Worm (Caenorhabditis elegans) whole organism, young adult: ENCODE data around the gene C36A4.11.

ENCODE experiments used
- B0336.3 ChIP-seq: fragments of 200-800 bp; sonication (Bioruptor generic); IDR thresholded peaks from 2 replicates; pipeline ENCODE4 v1.3.6; 2022; ENCODE audit warnings: missing genetic modification characterization, missing compliant biosample characterization
- F33H1.4 ChIP-seq: fragments of 200-800 bp; sonication (Bioruptor generic); IDR thresholded peaks from 2 replicates; pipeline ENCODE4 v1.3.6; 2022; ENCODE audit warnings: missing genetic modification reagents, missing genetic modification characterization, missing compliant biosample characterization
- F39B2.1 ChIP-seq: fragments of 200-800 bp; sonication (Bioruptor generic); IDR thresholded peaks from 2 replicates; pipeline ENCODE4 v1.3.6; 2022; ENCODE audit warnings: missing genetic modification reagents, missing genetic modification characterization, missing compliant biosample characterization
- F49E8.2 ChIP-seq: sonication (generic microtip); optimal IDR thresholded peaks from 3 replicates; lab custom pipeline; 2017; ENCODE audit warnings: missing genetic modification characterization, mild to moderate bottlenecking, missing compliant biosample characterization, antibody characterized with exemption, moderate library complexity; ENCODE audit not compliant: insufficient read depth
- K11D2.4 ChIP-seq: fragments of 200-800 bp; sonication (Bioruptor generic); IDR thresholded peaks from 2 replicates; pipeline ENCODE4 v1.3.6; 2022; ENCODE audit warnings: missing genetic modification reagents, missing genetic modification characterization, missing compliant biosample characterization
- Y53G8AR.9 ChIP-seq: fragments of 200-800 bp; sonication (Bioruptor generic); conservative IDR thresholded peaks from 2 replicates; pipeline ENCODE4 v1.3.6; 2022; ENCODE audit warnings: missing genetic modification reagents, missing genetic modification characterization, missing compliant biosample characterization
- ama-1 ChIP-seq, 3 experiments: fragments of 150-350 bp in 1 of 3; sonication (generic microtip) in 2 of 3; optimal IDR thresholded peaks; 2 replicates each; lab custom pipeline; 2014 to 2018; ENCODE audit warnings: missing biosample characterization in 2 of 3, missing genetic modification characterization in 2 of 3, missing genetic modification reagents in 2 of 3
- aptf-2 ChIP-seq: fragments of 200-800 bp; sonication (Bioruptor generic); conservative IDR thresholded peaks from 2 replicates; pipeline ENCODE4 v1.3.6; 2022; ENCODE audit warnings: missing genetic modification reagents, missing genetic modification characterization, missing compliant biosample characterization
- aptf-3 ChIP-seq: fragments of 200-800 bp; sonication (Bioruptor generic); IDR thresholded peaks from 2 replicates; pipeline ENCODE4 v1.3.6; 2022; ENCODE audit warnings: missing genetic modification characterization, missing compliant biosample characterization
- bed-1 ChIP-seq: fragments of 200-800 bp; sonication (Bioruptor generic); IDR thresholded peaks from 2 replicates; pipeline ENCODE4 v1.3.6; 2022; ENCODE audit warnings: missing genetic modification reagents, missing genetic modification characterization, missing compliant biosample characterization
- ceh-40 ChIP-seq: fragments of 200-800 bp; sonication (Bioruptor generic); IDR thresholded peaks from 2 replicates; pipeline ENCODE4 v1.3.6; 2022; ENCODE audit warnings: missing genetic modification characterization, missing compliant biosample characterization
- ceh-58 ChIP-seq: fragments of 200-800 bp; sonication (Bioruptor generic); IDR thresholded peaks from 2 replicates; pipeline ENCODE4 v1.3.6; 2022; ENCODE audit warnings: missing genetic modification characterization, missing compliant biosample characterization
- dox-1 ChIP-seq: fragments of 200-800 bp; sonication (Bioruptor generic); IDR thresholded peaks from 2 replicates; pipeline ENCODE4 v1.3.6; 2022; ENCODE audit warnings: missing genetic modification reagents, missing genetic modification characterization, missing compliant biosample characterization
- efl-1 ChIP-seq: fragments of 150-350 bp; optimal IDR thresholded peaks from 2 replicates; lab custom pipeline; 2014; ENCODE audit warnings: missing biosample characterization, missing genetic modification reagents, missing genetic modification characterization
- fkh-3 ChIP-seq: sonication (generic microtip); optimal IDR thresholded peaks from 2 replicates; lab custom pipeline; 2016; ENCODE audit warnings: mild to moderate bottlenecking, missing genetic modification characterization, missing compliant biosample characterization
- him-1 ChIP-seq: sonication (generic microtip); optimal IDR thresholded peaks from 2 replicates; lab custom pipeline; 2016; ENCODE audit warnings: missing genotype, missing genetic modification reagents, missing genetic modification characterization, missing compliant biosample characterization
- hlh-26 ChIP-seq: fragments of 200-800 bp; sonication (Bioruptor generic); conservative IDR thresholded peaks from 2 replicates; pipeline ENCODE4 v1.3.6; 2022; ENCODE audit warnings: missing genetic modification reagents, missing genetic modification characterization, missing compliant biosample characterization
- hrde-1 ChIP-seq: sonication (generic microtip); optimal IDR thresholded peaks from 2 replicates; lab custom pipeline; 2016; ENCODE audit warnings: missing genetic modification characterization, mild to moderate bottlenecking, missing compliant biosample characterization, moderate library complexity, missing genotype, missing genetic modification reagents, borderline replicate concordance
- lin-35 ChIP-seq, 3 experiments: fragments of 150-350 bp in 2 of 3; sonication (generic microtip) in 1 of 3; optimal IDR thresholded peaks; 2 replicates each; lab custom pipeline; 2014 to 2018; ENCODE audit warnings: missing biosample characterization in 3 of 3, missing genetic modification characterization in 3 of 3, missing genetic modification reagents in 3 of 3
- lsl-1 ChIP-seq: fragments of 200-800 bp; sonication (Bioruptor generic); optimal IDR thresholded peaks from 2 replicates; lab custom pipeline; 2018; ENCODE audit warnings: mild to moderate bottlenecking, missing genetic modification characterization, moderate library complexity, missing compliant biosample characterization
- madf-3 ChIP-seq: fragments of 200-800 bp; sonication (Bioruptor generic); IDR thresholded peaks from 2 replicates; pipeline ENCODE4 v1.3.6; 2022; ENCODE audit warnings: missing genetic modification reagents, missing genetic modification characterization, missing compliant biosample characterization
- madf-6 ChIP-seq: fragments of 200-800 bp; sonication (Bioruptor generic); IDR thresholded peaks from 2 replicates; pipeline ENCODE4 v1.3.6; 2022; ENCODE audit warnings: missing genetic modification reagents, missing genetic modification characterization, missing compliant biosample characterization
- mcd-1 ChIP-seq: fragments of 200-800 bp; sonication (Bioruptor generic); IDR thresholded peaks from 2 replicates; pipeline ENCODE4 v1.3.6; 2022; ENCODE audit warnings: missing genetic modification reagents, missing genetic modification characterization, missing compliant biosample characterization
- mxl-1 ChIP-seq: sonication (generic microtip); optimal IDR thresholded peaks from 2 replicates; lab custom pipeline; 2016; ENCODE audit warnings: missing genetic modification characterization, missing compliant biosample characterization
- nhr-120 ChIP-seq: fragments of 200-800 bp; sonication (Bioruptor generic); IDR thresholded peaks from 2 replicates; pipeline ENCODE4 v1.3.6; 2022; ENCODE audit warnings: missing genetic modification characterization, missing compliant biosample characterization
- nhr-27 ChIP-seq: fragments of 200-800 bp; sonication (Bioruptor generic); optimal IDR thresholded peaks from 2 replicates; lab custom pipeline; 2018; ENCODE audit warnings: mild to moderate bottlenecking, missing genetic modification characterization, moderate library complexity, missing compliant biosample characterization
- nhr-80 ChIP-seq: sonication (generic microtip); optimal IDR thresholded peaks from 2 replicates; lab custom pipeline; 2016; ENCODE audit warnings: missing genetic modification characterization, missing compliant biosample characterization
- rpc-1 ChIP-seq, 2 experiments: fragments of 150-350 bp in 1 of 2; sonication (generic microtip) in 1 of 2; optimal IDR thresholded peaks; 2 replicates each; lab custom pipeline; 2014 to 2018; ENCODE audit warnings: missing biosample characterization in 1 of 2, missing genetic modification characterization in 1 of 2, missing genetic modification reagents in 1 of 2, missing genotype in 1 of 2
- snpc-4 ChIP-seq, 5 experiments: fragments of 150-350 bp in 1 of 5; sonication (generic microtip) in 4 of 5; optimal IDR thresholded peaks; 2 replicates each; lab custom pipeline; 2014 to 2018; ENCODE audit warnings: missing genetic modification characterization in 5 of 5, missing biosample characterization in 3 of 5, antibody characterized with exemption in 2 of 5, mild to moderate bottlenecking in 2 of 5, missing compliant biosample characterization in 2 of 5, missing genotype in 2 of 5, moderate library complexity in 2 of 5, missing genetic modification reagents in 1 of 5
- tbp1 ChIP-seq: fragments of 200-800 bp; sonication (Bioruptor generic); optimal IDR thresholded peaks from 2 replicates; lab custom pipeline; 2018; ENCODE audit warnings: mild to moderate bottlenecking, missing genetic modification characterization, missing compliant biosample characterization
- tbx-9 ChIP-seq: sonication (generic microtip); optimal IDR thresholded peaks from 2 replicates; lab custom pipeline; 2016; ENCODE audit warnings: borderline replicate concordance, missing genetic modification characterization, inconsistent platforms, missing compliant biosample characterization
- xnd-1 ChIP-seq: sonication (generic microtip); optimal IDR thresholded peaks from 2 replicates; lab custom pipeline; 2016; ENCODE audit warnings: missing genotype, missing genetic modification reagents, missing genetic modification characterization, missing compliant biosample characterization
- zfh-2 ChIP-seq: fragments of 200-800 bp; sonication (Bioruptor generic); conservative IDR thresholded peaks from 2 replicates; pipeline ENCODE4 v1.3.6; 2022; ENCODE audit warnings: missing genetic modification reagents, missing genetic modification characterization, missing compliant biosample characterization
- ztf-28 ChIP-seq: fragments of 200-800 bp; sonication (Bioruptor generic); IDR thresholded peaks from 2 replicates; pipeline ENCODE4 v1.3.6; 2022; ENCODE audit warnings: missing genetic modification reagents, missing genetic modification characterization, missing compliant biosample characterization
- ztf-3 ChIP-seq: fragments of 200-800 bp; sonication (Bioruptor generic); optimal IDR thresholded peaks from 2 replicates; lab custom pipeline; 2018; ENCODE audit warnings: mild to moderate bottlenecking, missing genetic modification characterization, missing compliant biosample characterization

C36A4.11 gene

ce11 chrIII:3799213-3799612, 41.2 kb upstream of the C36A4.11 start (continued):
- TF ChIP-seq ama-1 (optimal IDR thresholded peaks at IDR 0.05; lab: Kevin White, UChicago) (peak; percentile 56), ama-1 (GFP tag; optimal IDR thresholded peaks at IDR 0.05; lab: Kevin White, UChicago) (no peak), ceh-58 (GFP tag; lab: Robert Waterston, UW) (no peak), hlh-26 (no peak), snpc-4 (GFP tag; optimal IDR thresholded peaks at IDR 0.05; lab: Kevin White, UChicago) (no peak), snpc-4 (tag; optimal IDR thresholded peaks at IDR 0.05; lab: Kevin White, UChicago) (peak in 1 of 4 experiments; percentile 0), B0336.3 (peak; percentile 61; the same call in 1 of the 2 replicates), nhr-120 (GFP tag; lab: Robert Waterston, UW) (no peak), mxl-1 (tag; lab: Kevin White, UChicago) (no peak), Y53G8AR.9 (GFP tag; lab: Robert Waterston, UW) (no peak), aptf-2 (GFP tag; lab: Robert Waterston, UW) (no peak), K11D2.4 (peak; percentile 46; the same call in 1 of the 2 replicates), tbp1 (GFP tag; lab: Kevin White, UChicago) (peak; percentile 30), lin-35 (GFP tag; optimal IDR thresholded peaks at IDR 0.05; lab: Kevin White, UChicago) (no peak), bed-1 (GFP tag; lab: Robert Waterston, UW) (no peak), ceh-40 (GFP tag; lab: Robert Waterston, UW) (no peak), rpc-1 (optimal IDR thresholded peaks at IDR 0.05; lab: Kevin White, UChicago) (no peak), rpc-1 (tag; optimal IDR thresholded peaks at IDR 0.05; lab: Kevin White, UChicago) (no peak), zfh-2 (no peak; the same call in 1 of the 2 replicates)

- TF ChIP-seq mcd-1 (GFP tag; lab: Robert Waterston, UW), result no peak
- TF ChIP-seq F33H1.4, result peak; percentile 80
- TF ChIP-seq madf-6 (GFP tag; lab: Robert Waterston, UW), result peak; percentile 64; the same call in 1 of the 2 replicates
- TF ChIP-seq aptf-2 (GFP tag; lab: Robert Waterston, UW), result no peak
- no peak for TF ChIP-seq mxl-1 (tag; lab: Kevin White, UChicago)
- TF ChIP-seq tbx-9 (tag; lab: Kevin White, UChicago), result no peak
- peak; percentile 10 for TF ChIP-seq nhr-80 (tag; lab: Kevin White, UChicago)
- no peak for TF ChIP-seq hrde-1 (tag; lab: Kevin White, UChicago)
- no peak for TF ChIP-seq dox-1 (GFP tag; lab: Robert Waterston, UW)
- peak; percentile 36 for TF ChIP-seq xnd-1
- peak; percentile 75 for TF ChIP-seq lsl-1 (GFP tag; lab: Kevin White, UChicago)
- peak; percentile 7 for TF ChIP-seq F49E8.2 (tag; lab: Kevin White, UChicago)
Measured at ce11 chrIII:3800240-3800933, 40.0 kb upstream of the C36A4.11 start, which contains the start of gene mtm-3. Gene mtm-3 (minus strand): TSS chrIII:3800467.

ce11 chrIII:3800934-3801252, 39.5 kb upstream of the C36A4.11 start:
- TF ChIP-seq him-1 (tag; lab: Kevin White, UChicago) (peak; percentile 30), madf-3 (GFP tag; lab: Robert Waterston, UW) (no peak), ztf-3 (GFP tag; lab: Kevin White, UChicago) (no peak), madf-6 (GFP tag; lab: Robert Waterston, UW) (peak; percentile 58; the same call in 1 of the 2 replicates), ztf-28 (GFP tag; lab: Robert Waterston, UW) (no peak), aptf-3 (no peak), F39B2.1 (GFP tag; lab: Robert Waterston, UW) (no peak), nhr-27 (tag; lab: Kevin White, UChicago) (no peak), efl-1 (GFP tag; lab: Kevin White, UChicago) (peak; percentile 60), fkh-3 (no peak)
